Fruit fly (Drosophila melanogaster) whole organism, pupa: ENCODE measurements around the gene Ilp6.
A peak's percentile ranks its signal among the peaks of the same experiment; 100 is the strongest.

Experiments used
- CG10348 ChIP-seq: fragments of 200-800 bp; sonication (Bioruptor generic); IDR thresholded peaks from 2 replicates; pipeline ENCODE4 v1.3.6; 2022; ENCODE audit warnings: missing biosample characterization, missing genetic modification characterization
- CG12605 ChIP-seq: fragments of 200-800 bp; sonication (Bioruptor generic); IDR thresholded peaks from 2 replicates; pipeline ENCODE4 v1.3.6; 2022; ENCODE audit warnings: missing biosample characterization, missing genetic modification characterization
- CG13204 ChIP-seq: fragments of 200-800 bp; sonication (Bioruptor generic); optimal IDR thresholded peaks from 2 replicates; lab custom pipeline; 2018; ENCODE audit warnings: missing biosample characterization, mild to moderate bottlenecking, missing genetic modification characterization, moderate library complexity
- CG14655 ChIP-seq: fragments of 200-800 bp; sonication (Bioruptor generic); optimal IDR thresholded peaks from 3 replicates; lab custom pipeline; 2017; ENCODE audit warnings: mild to moderate bottlenecking, missing biosample characterization, missing genetic modification reagents, missing genetic modification characterization
- CG15710 ChIP-seq: fragments of 200-800 bp; sonication (Bioruptor generic); optimal IDR thresholded peaks from 2 replicates; lab custom pipeline; 2018; ENCODE audit warnings: missing biosample characterization, mild to moderate bottlenecking, missing genetic modification characterization, moderate library complexity
- CG17806 ChIP-seq: fragments of 200-800 bp; sonication (Bioruptor generic); optimal IDR thresholded peaks from 2 replicates; lab custom pipeline; 2018; ENCODE audit warnings: missing biosample characterization, mild to moderate bottlenecking, missing genetic modification characterization, moderate library complexity
- CG32121 ChIP-seq: fragments of 200-800 bp; sonication (Bioruptor generic); IDR thresholded peaks from 2 replicates; pipeline ENCODE4 v1.3.6; 2022; ENCODE audit warnings: missing biosample characterization, missing genetic modification characterization
- CG34367 ChIP-seq: fragments of 200-800 bp; sonication (Bioruptor generic); optimal IDR thresholded peaks from 2 replicates; lab custom pipeline; 2018; ENCODE audit warnings: missing biosample characterization, mild to moderate bottlenecking, missing genetic modification characterization
- CG4496 ChIP-seq: fragments of 200-800 bp; sonication (Bioruptor generic); IDR thresholded peaks from 3 replicates; pipeline ENCODE4 v1.3.6; 2022; ENCODE audit warnings: missing biosample characterization, missing genetic modification characterization
- CG8159 ChIP-seq: fragments of 200-800 bp; sonication (Bioruptor generic); optimal IDR thresholded peaks from 3 replicates; lab custom pipeline; 2018; ENCODE audit warnings: missing biosample characterization, mild to moderate bottlenecking, missing genetic modification characterization, moderate library complexity
- CG8301 ChIP-seq: fragments of 200-800 bp; sonication (Bioruptor generic); optimal IDR thresholded peaks from 2 replicates; lab custom pipeline; 2018; ENCODE audit warnings: missing biosample characterization, mild to moderate bottlenecking, missing genetic modification characterization
- CG9948 ChIP-seq: fragments of 200-800 bp; sonication (Bioruptor generic); optimal IDR thresholded peaks from 2 replicates; lab custom pipeline; 2018; ENCODE audit warnings: missing biosample characterization, mild to moderate bottlenecking, missing genetic modification characterization, moderate library complexity
- D1 ChIP-seq: fragments of 200-800 bp; sonication (Bioruptor generic); optimal IDR thresholded peaks from 2 replicates; lab custom pipeline; 2018; ENCODE audit warnings: missing biosample characterization, mild to moderate bottlenecking, missing genetic modification characterization, moderate library complexity
- EcR ChIP-seq: fragments of 200-800 bp; sonication (Bioruptor generic); optimal IDR thresholded peaks from 3 replicates; lab custom pipeline; 2019; ENCODE audit warnings: missing biosample characterization, missing genetic modification characterization, mild to moderate bottlenecking, moderate library complexity, missing genetic modification reagents
- Ets98B ChIP-seq: fragments of 200-800 bp; sonication (Bioruptor generic); IDR thresholded peaks from 2 replicates; pipeline ENCODE4 v1.3.6; 2022; ENCODE audit warnings: missing biosample characterization, missing genetic modification characterization
- Pif1A ChIP-seq: fragments of 200-800 bp; sonication (Bioruptor generic); optimal IDR thresholded peaks from 3 replicates; lab custom pipeline; 2016; ENCODE audit warnings: missing biosample characterization, missing genetic modification characterization
- Pif1B ChIP-seq: fragments of 200-800 bp; sonication (Bioruptor generic); optimal IDR thresholded peaks from 3 replicates; lab custom pipeline; 2016; ENCODE audit warnings: missing biosample characterization, missing genetic modification characterization
- Snoo ChIP-seq: fragments of 200-800 bp; sonication (Bioruptor generic); optimal IDR thresholded peaks from 3 replicates; lab custom pipeline; 2017; ENCODE audit warnings: missing biosample characterization, mild to moderate bottlenecking, missing genetic modification characterization, inconsistent platforms
- fd96Ca ChIP-seq: fragments of 200-800 bp; sonication (Bioruptor generic); IDR thresholded peaks from 3 replicates; pipeline ENCODE4 v1.3.6; 2022; ENCODE audit warnings: missing biosample characterization, missing genetic modification characterization
- gl ChIP-seq: fragments of 200-800 bp; sonication (Bioruptor generic); optimal IDR thresholded peaks from 2 replicates; lab custom pipeline; 2018; ENCODE audit warnings: missing biosample characterization, mild to moderate bottlenecking, missing genetic modification characterization
- rn ChIP-seq: fragments of 200-800 bp; sonication (Bioruptor generic); IDR thresholded peaks from 2 replicates; pipeline ENCODE4 v1.3.6; 2022; ENCODE audit warnings: missing biosample characterization, missing genetic modification characterization

The Ilp6 gene

dm6 chrX:2305281-2305680 lies 29.2 kb downstream of the Ilp6 start:
- TF ChIP-seq CG4496 = no peak
- TF ChIP-seq CG17806 (tag; lab: Kevin White, UChicago) = no peak
- no peak for TF ChIP-seq Pif1B
- TF ChIP-seq CG15710 = no peak
- TF ChIP-seq CG8159 (tag; lab: Kevin White, UChicago) = no peak
- no peak for TF ChIP-seq CG32121 (GFP tag; lab: Robert Waterston, UW)
- no peak for TF ChIP-seq EcR (GFP tag; lab: Kevin White, UChicago)
- no peak for TF ChIP-seq CG34367
- no peak for TF ChIP-seq CG14655
- no peak for TF ChIP-seq CG12605
- no peak for TF ChIP-seq CG10348 (GFP tag; lab: Robert Waterston, UW)
- TF ChIP-seq CG9948 (tag; lab: Kevin White, UChicago) = no peak
- TF ChIP-seq gl (tag; lab: Kevin White, UChicago) = no peak
- TF ChIP-seq CG8301 (tag; lab: Kevin White, UChicago) = no peak
- no peak for TF ChIP-seq rn (GFP tag; lab: Robert Waterston, UW)
- no peak for TF ChIP-seq CG13204 (GFP tag; lab: Kevin White, UChicago)
- no peak for TF ChIP-seq D1 (tag; lab: Kevin White, UChicago)
- TF ChIP-seq Snoo = no peak

dm6 chrX:2304514-2305235 lies 29.8 kb downstream of the Ilp6 start:
- peak; percentile 0 for TF ChIP-seq CG9948 (tag; lab: Kevin White, UChicago)
- peak; percentile 53 for TF ChIP-seq CG14655
- TF ChIP-seq CG8301 (tag; lab: Kevin White, UChicago) = peak; percentile 41
- TF ChIP-seq Pif1B = no peak

dm6 chrX:2303771-2304513 lies 30.5 kb downstream of the Ilp6 start:
- TF ChIP-seq CG17806 (tag; lab: Kevin White, UChicago) (peak; percentile 76), Pif1B (peak; percentile 87), CG8159 (tag; lab: Kevin White, UChicago) (peak; percentile 81), Pif1A (GFP tag; lab: Kevin White, UChicago) (peak; percentile 87), CG8301 (tag; lab: Kevin White, UChicago) (peak; percentile 82), CG34367 (peak; percentile 70), CG4496 (peak; percentile 65; the same call in 1 of the 3 replicates), fd96Ca (peak; percentile 68; the same call in 2 of the 3 replicates), Snoo (peak; percentile 75), CG14655 (peak; percentile 80), gl (tag; lab: Kevin White, UChicago) (peak; percentile 68), CG10348 (GFP tag; lab: Robert Waterston, UW) (no peak; the same call in 1 of the 2 replicates), D1 (tag; lab: Kevin White, UChicago) (peak; percentile 35), CG32121 (GFP tag; lab: Robert Waterston, UW) (peak; percentile 56; the same call in 1 of the 2 replicates), CG13204 (GFP tag; lab: Kevin White, UChicago) (peak; percentile 53), CG12605 (peak; percentile 56), Ets98B (peak; percentile 66), rn (GFP tag; lab: Robert Waterston, UW) (peak; percentile 43; the same call in 1 of the 2 replicates), CG15710 (peak; percentile 76), EcR (GFP tag; lab: Kevin White, UChicago) (peak; percentile 68), CG9948 (tag; lab: Kevin White, UChicago) (peak; percentile 63)

dm6 chrX:2302875-2303274 lies 31.6 kb downstream of the Ilp6 start:
- TF ChIP-seq CG14655 (no peak), CG8159 (tag; lab: Kevin White, UChicago) (no peak), rn (GFP tag; lab: Robert Waterston, UW) (no peak), Pif1A (GFP tag; lab: Kevin White, UChicago) (no peak), CG32121 (GFP tag; lab: Robert Waterston, UW) (no peak), fd96Ca (no peak), CG17806 (tag; lab: Kevin White, UChicago) (no peak), Ets98B (no peak), Pif1B (no peak), CG10348 (GFP tag; lab: Robert Waterston, UW) (no peak)

dm6 chrX:2301613-2302522 lies 32.6 kb downstream of the Ilp6 start:
- peak; percentile 45 for TF ChIP-seq CG34367
- TF ChIP-seq EcR (GFP tag; lab: Kevin White, UChicago) = no peak
- TF ChIP-seq fd96Ca = peak; percentile 85
- peak; percentile 80 for TF ChIP-seq CG32121 (GFP tag; lab: Robert Waterston, UW)
- peak; percentile 82 for TF ChIP-seq CG4496
- TF ChIP-seq CG10348 (GFP tag; lab: Robert Waterston, UW) = peak; percentile 60; the same call in 1 of the 2 replicates
- peak; percentile 60 for TF ChIP-seq CG17806 (tag; lab: Kevin White, UChicago)
- TF ChIP-seq CG12605 = peak; percentile 46
- TF ChIP-seq Pif1A (GFP tag; lab: Kevin White, UChicago) = peak; percentile 78
- peak; percentile 60 for TF ChIP-seq CG9948 (tag; lab: Kevin White, UChicago)
- TF ChIP-seq CG13204 (GFP tag; lab: Kevin White, UChicago) = peak; percentile 28
- TF ChIP-seq CG15710 = peak; percentile 64
- peak; percentile 59 for TF ChIP-seq rn (GFP tag; lab: Robert Waterston, UW)
- peak; percentile 73 for TF ChIP-seq Ets98B
- TF ChIP-seq gl (tag; lab: Kevin White, UChicago) = peak; percentile 19
- peak; percentile 70 for TF ChIP-seq CG8301 (tag; lab: Kevin White, UChicago)
- TF ChIP-seq CG14655 = peak; percentile 79
- peak; percentile 59 for TF ChIP-seq Pif1B
- no peak for TF ChIP-seq D1 (tag; lab: Kevin White, UChicago)
- TF ChIP-seq CG8159 (tag; lab: Kevin White, UChicago) = peak; percentile 70
- TF ChIP-seq Snoo = peak; percentile 63
